Fruit fly (Drosophila melanogaster) whole organism, pupa: ENCODE results near the gene Dysb.

Source experiments
- CG10348 ChIP-seq: fragments of 200-800 bp; sonication (Bioruptor generic); IDR thresholded peaks from 2 replicates; pipeline ENCODE4 v1.3.6; 2022; ENCODE audit warnings: missing biosample characterization, missing genetic modification characterization
- CG12605 ChIP-seq: fragments of 200-800 bp; sonication (Bioruptor generic); IDR thresholded peaks from 2 replicates; pipeline ENCODE4 v1.3.6; 2022; ENCODE audit warnings: missing biosample characterization, missing genetic modification characterization
- CG13204 ChIP-seq: fragments of 200-800 bp; sonication (Bioruptor generic); optimal IDR thresholded peaks from 2 replicates; lab custom pipeline; 2018; ENCODE audit warnings: missing biosample characterization, mild to moderate bottlenecking, missing genetic modification characterization, moderate library complexity
- CG14655 ChIP-seq: fragments of 200-800 bp; sonication (Bioruptor generic); optimal IDR thresholded peaks from 3 replicates; lab custom pipeline; 2017; ENCODE audit warnings: mild to moderate bottlenecking, missing biosample characterization, missing genetic modification reagents, missing genetic modification characterization
- CG15710 ChIP-seq: fragments of 200-800 bp; sonication (Bioruptor generic); optimal IDR thresholded peaks from 2 replicates; lab custom pipeline; 2018; ENCODE audit warnings: missing biosample characterization, mild to moderate bottlenecking, missing genetic modification characterization, moderate library complexity
- CG17806 ChIP-seq: fragments of 200-800 bp; sonication (Bioruptor generic); optimal IDR thresholded peaks from 2 replicates; lab custom pipeline; 2018; ENCODE audit warnings: missing biosample characterization, mild to moderate bottlenecking, missing genetic modification characterization, moderate library complexity
- CG32121 ChIP-seq: fragments of 200-800 bp; sonication (Bioruptor generic); IDR thresholded peaks from 2 replicates; pipeline ENCODE4 v1.3.6; 2022; ENCODE audit warnings: missing biosample characterization, missing genetic modification characterization
- CG34367 ChIP-seq: fragments of 200-800 bp; sonication (Bioruptor generic); optimal IDR thresholded peaks from 2 replicates; lab custom pipeline; 2018; ENCODE audit warnings: missing biosample characterization, mild to moderate bottlenecking, missing genetic modification characterization
- CG4496 ChIP-seq: fragments of 200-800 bp; sonication (Bioruptor generic); IDR thresholded peaks from 3 replicates; pipeline ENCODE4 v1.3.6; 2022; ENCODE audit warnings: missing biosample characterization, missing genetic modification characterization
- CG8159 ChIP-seq: fragments of 200-800 bp; sonication (Bioruptor generic); optimal IDR thresholded peaks from 3 replicates; lab custom pipeline; 2018; ENCODE audit warnings: missing biosample characterization, mild to moderate bottlenecking, missing genetic modification characterization, moderate library complexity
- CG8301 ChIP-seq: fragments of 200-800 bp; sonication (Bioruptor generic); optimal IDR thresholded peaks from 2 replicates; lab custom pipeline; 2018; ENCODE audit warnings: missing biosample characterization, mild to moderate bottlenecking, missing genetic modification characterization
- CG9948 ChIP-seq: fragments of 200-800 bp; sonication (Bioruptor generic); optimal IDR thresholded peaks from 2 replicates; lab custom pipeline; 2018; ENCODE audit warnings: missing biosample characterization, mild to moderate bottlenecking, missing genetic modification characterization, moderate library complexity
- D1 ChIP-seq: fragments of 200-800 bp; sonication (Bioruptor generic); optimal IDR thresholded peaks from 2 replicates; lab custom pipeline; 2018; ENCODE audit warnings: missing biosample characterization, mild to moderate bottlenecking, missing genetic modification characterization, moderate library complexity
- EcR ChIP-seq: fragments of 200-800 bp; sonication (Bioruptor generic); optimal IDR thresholded peaks from 3 replicates; lab custom pipeline; 2019; ENCODE audit warnings: missing biosample characterization, missing genetic modification characterization, mild to moderate bottlenecking, moderate library complexity, missing genetic modification reagents
- Ets98B ChIP-seq: fragments of 200-800 bp; sonication (Bioruptor generic); IDR thresholded peaks from 2 replicates; pipeline ENCODE4 v1.3.6; 2022; ENCODE audit warnings: missing biosample characterization, missing genetic modification characterization
- Pif1A ChIP-seq: fragments of 200-800 bp; sonication (Bioruptor generic); optimal IDR thresholded peaks from 3 replicates; lab custom pipeline; 2016; ENCODE audit warnings: missing biosample characterization, missing genetic modification characterization
- Pif1B ChIP-seq: fragments of 200-800 bp; sonication (Bioruptor generic); optimal IDR thresholded peaks from 3 replicates; lab custom pipeline; 2016; ENCODE audit warnings: missing biosample characterization, missing genetic modification characterization
- Snoo ChIP-seq: fragments of 200-800 bp; sonication (Bioruptor generic); optimal IDR thresholded peaks from 3 replicates; lab custom pipeline; 2017; ENCODE audit warnings: missing biosample characterization, mild to moderate bottlenecking, missing genetic modification characterization, inconsistent platforms
- fd96Ca ChIP-seq: fragments of 200-800 bp; sonication (Bioruptor generic); IDR thresholded peaks from 3 replicates; pipeline ENCODE4 v1.3.6; 2022; ENCODE audit warnings: missing biosample characterization, missing genetic modification characterization
- gl ChIP-seq: fragments of 200-800 bp; sonication (Bioruptor generic); optimal IDR thresholded peaks from 2 replicates; lab custom pipeline; 2018; ENCODE audit warnings: missing biosample characterization, mild to moderate bottlenecking, missing genetic modification characterization
- rn ChIP-seq: fragments of 200-800 bp; sonication (Bioruptor generic); IDR thresholded peaks from 2 replicates; pipeline ENCODE4 v1.3.6; 2022; ENCODE audit warnings: missing biosample characterization, missing genetic modification characterization

The Dysb gene

dm6 chr3L:18861893-18862292 lies 5.7 kb upstream of the Dysb start:
- TF ChIP-seq CG13204 (GFP tag; lab: Kevin White, UChicago) = no peak
- TF ChIP-seq Snoo (tag; lab: Kevin White, UChicago) = no peak
- no peak for TF ChIP-seq CG15710 (tag; lab: Kevin White, UChicago)
- no peak for TF ChIP-seq rn (GFP tag; lab: Robert Waterston, UW)
- no peak for TF ChIP-seq Ets98B (GFP tag; lab: Robert Waterston, UW)
- TF ChIP-seq EcR (GFP tag; lab: Kevin White, UChicago) = no peak
- TF ChIP-seq CG8301 (tag; lab: Kevin White, UChicago) = no peak
- TF ChIP-seq CG9948 = no peak
- TF ChIP-seq CG8159 (tag; lab: Kevin White, UChicago) = no peak
- TF ChIP-seq CG14655 = no peak
- TF ChIP-seq CG34367 (tag; lab: Kevin White, UChicago) = no peak
- no peak for TF ChIP-seq D1 (tag; lab: Kevin White, UChicago)
- no peak for TF ChIP-seq CG4496 (GFP tag; lab: Robert Waterston, UW)

DNA sequence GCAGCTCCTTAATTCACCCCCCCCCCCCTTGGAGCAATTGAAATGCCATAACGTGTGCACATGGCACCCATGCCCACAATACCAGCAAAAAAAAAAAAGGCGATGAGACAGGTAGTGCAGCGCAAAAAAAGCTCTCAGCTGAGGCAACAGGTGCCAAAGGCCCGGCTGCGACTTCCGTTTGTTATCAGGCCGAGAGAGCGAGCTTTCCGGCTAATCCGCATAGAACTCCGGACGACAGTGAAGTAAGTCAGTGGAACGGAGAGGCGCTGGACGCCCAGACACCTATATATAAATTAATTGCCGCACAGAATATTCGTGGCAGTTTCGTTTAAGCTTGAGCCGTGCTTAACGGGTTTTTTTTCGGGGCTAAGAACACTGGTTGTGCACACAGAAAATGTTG lies 4.2 kb upstream of the Dysb start, which contains the start of gene CG6865:
Gene CG6865 (plus strand): TSS at position 321 of the 400 bp plus-strand sequence.
- TF ChIP-seq CG13204 (GFP tag; lab: Kevin White, UChicago) (no peak), CG34367 (tag; lab: Kevin White, UChicago) (no peak), CG8301 (tag; lab: Kevin White, UChicago) (no peak), Ets98B (GFP tag; lab: Robert Waterston, UW) (no peak), CG9948 (no peak), CG32121 (GFP tag; lab: Robert Waterston, UW) (no peak), CG8159 (tag; lab: Kevin White, UChicago) (no peak), CG14655 (no peak), CG17806 (tag; lab: Kevin White, UChicago) (no peak), CG12605 (GFP tag; lab: Robert Waterston, UW) (no peak), D1 (tag; lab: Kevin White, UChicago) (no peak), fd96Ca (no peak), CG10348 (GFP tag; lab: Robert Waterston, UW) (no peak), EcR (GFP tag; lab: Kevin White, UChicago) (no peak), CG15710 (tag; lab: Kevin White, UChicago) (no peak), Pif1A (GFP tag; lab: Kevin White, UChicago) (no peak), Snoo (tag; lab: Kevin White, UChicago) (no peak), Pif1B (GFP tag; lab: Kevin White, UChicago) (no peak), rn (GFP tag; lab: Robert Waterston, UW) (no peak)

dm6 chr3L:18865447-18866367 lies 1.9 kb upstream of the Dysb start, which contains the start of gene CG14074:
Gene CG14074 (plus strand): TSS chr3L:18866225.
- TF ChIP-seq Pif1B (GFP tag; lab: Kevin White, UChicago) (no peak), CG8159 (tag; lab: Kevin White, UChicago) (no peak), Pif1A (GFP tag; lab: Kevin White, UChicago) (no peak)

DNA sequence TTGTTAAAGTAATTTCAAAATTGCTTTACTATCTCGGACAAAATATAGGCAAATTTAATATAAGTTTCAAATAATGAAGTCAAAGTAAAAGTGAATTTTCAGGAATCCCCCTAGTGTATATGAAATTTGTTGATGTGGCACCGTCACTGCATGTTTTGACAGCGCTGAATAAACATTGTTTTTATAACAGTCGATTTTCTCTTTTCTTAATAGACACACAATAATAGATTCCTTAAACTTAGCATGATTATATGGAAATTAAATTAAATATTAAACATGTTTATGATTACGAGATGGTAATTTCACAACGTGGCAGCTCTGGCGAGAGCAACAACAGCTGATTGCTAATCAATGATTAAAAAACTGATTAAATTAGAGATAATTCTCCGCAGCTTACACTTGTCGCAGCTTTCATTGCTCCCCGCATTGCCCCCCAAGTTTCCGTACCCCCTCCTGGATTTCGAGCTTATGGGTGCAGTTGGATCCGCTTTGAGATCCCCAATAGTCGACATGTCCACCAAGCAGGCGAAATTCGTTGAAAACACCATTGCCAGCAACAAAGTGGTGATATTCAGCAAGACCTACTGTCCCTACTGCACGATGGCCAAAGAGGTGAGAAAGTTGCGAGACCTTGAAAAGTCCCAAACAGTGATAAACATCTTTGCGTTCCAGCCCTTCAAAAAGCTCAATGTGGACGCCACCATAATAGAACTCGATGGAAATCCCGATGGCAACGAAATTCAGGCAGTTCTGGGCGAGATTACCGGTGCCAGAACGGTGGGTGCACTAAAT lies 1.7 kb downstream of the Dysb start, which contains the start of gene Grx1:
Gene Grx1 (plus strand): TSS at position 196 of the 792 bp plus-strand sequence.
- TF ChIP-seq CG32121 (GFP tag; lab: Robert Waterston, UW) (0 out of 2 replicates have a peak, but pooled peaks have one; percentile 42), Pif1B (GFP tag; lab: Kevin White, UChicago) (peak; percentile 30), CG12605 (GFP tag; lab: Robert Waterston, UW) (no peak), rn (GFP tag; lab: Robert Waterston, UW) (0 out of 2 replicates have a peak, but pooled peaks have one; percentile 6), Snoo (tag; lab: Kevin White, UChicago) (peak; percentile 41), CG8159 (tag; lab: Kevin White, UChicago) (peak; percentile 61), fd96Ca (no peak), CG15710 (tag; lab: Kevin White, UChicago) (peak; percentile 40), Ets98B (GFP tag; lab: Robert Waterston, UW) (peak; percentile 22; the same call in 1 of the 2 replicates), CG8301 (tag; lab: Kevin White, UChicago) (peak; percentile 51), gl (tag; lab: Kevin White, UChicago) (no peak), D1 (tag; lab: Kevin White, UChicago) (no peak), CG13204 (GFP tag; lab: Kevin White, UChicago) (no peak), CG10348 (GFP tag; lab: Robert Waterston, UW) (no peak), CG4496 (GFP tag; lab: Robert Waterston, UW) (peak; percentile 35; the same call in 1 of the 3 replicates), CG14655 (no peak), CG34367 (tag; lab: Kevin White, UChicago) (no peak), Pif1A (GFP tag; lab: Kevin White, UChicago) (no peak), CG9948 (no peak), CG17806 (tag; lab: Kevin White, UChicago) (peak; percentile 38), EcR (GFP tag; lab: Kevin White, UChicago) (no peak)
- TF ChIP-seq, all 21 proteins: peak for 10
